Worm (Caenorhabditis elegans): Measurements from ENCODE around the gene ccar-1.

ce11 chrIV:14103054-14103453 is 31.7 kb downstream of the ccar-1 start, which contains the start of gene F52B11.5:
- TF ChIP-seq lsy-2 (tag; optimal IDR thresholded peaks at IDR 0.05): no peak
- no peak for TF ChIP-seq elt-3 (tag; optimal IDR thresholded peaks at IDR 0.05)
- no peak for TF ChIP-seq R02D3.7 (tag; optimal IDR thresholded peaks at IDR 0.05)
- no peak for TF ChIP-seq ceh-82 (tag; optimal IDR thresholded peaks at IDR 0.05)
- TF ChIP-seq nhr-77 (tag; optimal IDR thresholded peaks at IDR 0.05): no peak
- no peak for TF ChIP-seq unc-39 (tag; optimal IDR thresholded peaks at IDR 0.05)
- TF ChIP-seq mab-5 (tag; optimal IDR thresholded peaks at IDR 0.05): no peak
- no peak for TF ChIP-seq unc-62 (GFP tag; optimal IDR thresholded peaks at IDR 0.05)
- no peak for TF ChIP-seq ama-1 (optimal IDR thresholded peaks at IDR 0.05)
- TF ChIP-seq lin-39 (tag; optimal IDR thresholded peaks at IDR 0.05): no peak
- no peak for TF ChIP-seq elt-1 (tag; optimal IDR thresholded peaks at IDR 0.05)
- no peak for TF ChIP-seq ztf-4 (tag; optimal IDR thresholded peaks at IDR 0.05)
- no peak for TF ChIP-seq alr-1 (tag; optimal IDR thresholded peaks at IDR 0.05)
- no peak for TF ChIP-seq ztf-11 (tag; optimal IDR thresholded peaks at IDR 0.05)
